Fruit fly (Drosophila melanogaster) whole organism, wandering third instar larva: ENCODE measurements around the gene CG14455.

Experiments
- Abd-B ChIP-seq: fragments of >200 bp; optimal IDR thresholded peaks from 2 replicates; lab custom pipeline; 2017; ENCODE audit warnings: missing biosample characterization, missing genetic modification characterization
- lola ChIP-seq: fragments of >200 bp; optimal IDR thresholded peaks from 2 replicates; lab custom pipeline; 2017; ENCODE audit warnings: missing biosample characterization, missing genetic modification characterization
- psq ChIP-seq: fragments of 200-800 bp; sonication (Bioruptor generic); optimal IDR thresholded peaks from 3 replicates; lab custom pipeline; 2017; ENCODE audit warnings: missing biosample characterization, mild to moderate bottlenecking, missing genetic modification characterization, moderate library complexity

dm6 chr3L:22670174-22670573 lies 16.7 kb downstream of the CG14455 start:
- TF ChIP-seq psq, result no peak
- TF ChIP-seq Abd-B (GFP tag; lab: Kevin White, UChicago), result no peak
- TF ChIP-seq lola (GFP tag; lab: Kevin White, UChicago), result no peak
